Fruit fly (Drosophila melanogaster): ENCODE results near the gene CG9044.

- TF ChIP-seq psq (optimal IDR thresholded peaks at IDR 0.05) (no peak), Sin3A (optimal IDR thresholded peaks at IDR 0.05) (no peak), Myc (optimal IDR thresholded peaks at IDR 0.05) (no peak), insv (optimal IDR thresholded peaks at IDR 0.05) (no peak), ttk (optimal IDR thresholded peaks at IDR 0.05) (no peak)
These were observed 2.5 kb upstream of the CG9044 start for dm6 chr2L:5946728-5947127.
